Fruit fly (Drosophila melanogaster) Kc167 (cell line): ENCODE measurements around the gene CG15771.

Experiments used
- h ChIP-seq: fragments of >200 bp; optimal IDR thresholded peaks from 3 replicates; lab custom pipeline; 2018; ENCODE audit warnings: missing external identifiers
- ttk ChIP-seq: sonication (Bioruptor generic); optimal IDR thresholded peaks from 2 replicates; lab custom pipeline; 2017; ENCODE audit warnings: missing external identifiers

DNA sequence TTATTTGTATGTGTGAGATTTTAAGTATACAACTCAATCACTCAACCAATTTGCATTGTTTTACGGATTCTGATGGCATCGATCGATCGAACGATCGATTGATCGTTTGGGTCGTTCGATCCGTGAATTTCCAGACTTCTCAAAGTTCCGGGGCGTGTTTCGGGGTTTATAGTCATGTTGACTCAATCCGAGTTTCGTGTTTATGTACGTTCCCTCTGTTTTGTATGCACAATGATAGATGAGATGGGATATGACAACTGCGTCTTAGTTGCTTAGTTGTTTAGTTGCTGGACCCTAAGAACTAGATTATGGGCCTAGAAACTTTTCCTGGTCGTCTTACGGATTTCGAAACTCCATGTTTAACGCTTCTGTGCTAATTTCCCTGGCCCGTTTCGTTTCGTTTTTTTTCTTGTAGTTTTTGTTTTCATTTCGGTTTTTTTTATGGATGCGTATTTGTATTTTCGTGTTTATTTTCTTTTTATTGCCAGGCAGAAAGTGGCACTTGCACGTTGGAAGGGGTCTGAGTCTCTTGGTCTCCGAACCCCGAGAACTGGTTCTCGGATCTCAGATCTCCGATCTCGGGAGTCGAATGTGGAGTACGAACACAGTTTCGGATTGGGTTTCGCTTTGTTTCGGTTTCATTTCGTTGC is 13.4 kb downstream of the CG15771 start:
- TF ChIP-seq ttk (lab: Kevin White, UChicago) (no peak), h (lab: Kevin White, UChicago) (no peak)
